Worm (Caenorhabditis elegans) whole organism, L1 larva: ENCODE data around the gene unc-79.

ENCODE experiments used
- aly-2 ChIP-seq: fragments of 150-350 bp; optimal IDR thresholded peaks from 2 replicates; lab custom pipeline; 2014; ENCODE audit warnings: missing biosample characterization, missing genetic modification characterization
- ama-1 ChIP-seq: fragments of 150-350 bp; optimal IDR thresholded peaks from 2 replicates; lab custom pipeline; 2014
- dpl-1 ChIP-seq, 3 experiments: fragments of 150-350 bp in 2 of 3; sonication (generic microtip) in 1 of 3; optimal IDR thresholded peaks; 2 replicates each; lab custom pipeline; 2014 to 2017; ENCODE audit warnings: missing biosample characterization in 3 of 3, missing genetic modification characterization in 3 of 3, missing genetic modification reagents in 3 of 3
- nhr-11 ChIP-seq: fragments of 150-350 bp; optimal IDR thresholded peaks from 2 replicates; lab custom pipeline; 2014; ENCODE audit warnings: missing biosample characterization, missing genetic modification characterization
- nhr-28 ChIP-seq: fragments of 150-350 bp; optimal IDR thresholded peaks from 2 replicates; lab custom pipeline; 2014; ENCODE audit warnings: missing biosample characterization, missing genetic modification characterization
- sptf-1 ChIP-seq: fragments of 150-350 bp; optimal IDR thresholded peaks from 2 replicates; lab custom pipeline; 2014; ENCODE audit warnings: missing biosample characterization, missing genetic modification characterization
- zip-4 ChIP-seq: fragments of 200-800 bp; sonication (Bioruptor generic); optimal IDR thresholded peaks from 2 replicates; lab custom pipeline; 2018; ENCODE audit warnings: mild to moderate bottlenecking, missing genetic modification characterization, moderate library complexity, missing compliant biosample characterization
- ztf-11 ChIP-seq, 2 experiments: sonication (generic microtip); optimal IDR thresholded peaks; 2 replicates each; lab custom pipeline; 2016 to 2017; ENCODE audit warnings: missing genetic modification characterization in 2 of 2, missing biosample characterization in 1 of 2, missing compliant biosample characterization in 1 of 2

DNA sequence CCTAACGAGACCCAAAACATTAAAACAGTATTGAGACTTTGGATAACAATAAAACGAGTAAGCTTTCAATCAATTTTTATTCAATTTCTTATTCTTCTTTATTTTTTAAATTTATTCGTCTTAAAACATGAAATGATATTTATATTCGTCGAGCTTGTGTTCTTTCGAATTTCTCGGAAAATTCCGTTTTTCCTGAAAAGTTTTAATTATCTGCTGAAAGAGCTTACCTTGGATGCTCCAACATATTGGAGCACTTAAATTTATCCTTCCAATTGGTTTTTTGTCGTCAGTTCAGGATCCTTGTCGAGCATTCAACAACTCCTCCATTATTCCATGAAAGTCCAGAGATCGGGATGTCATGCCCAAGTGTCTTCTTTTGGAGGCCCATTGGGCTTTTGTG, 17.0 kb downstream of the unc-79 start:
- TF ChIP-seq sptf-1 (tag; lab: Kevin White, UChicago) (no peak), zip-4 (no peak), nhr-28 (tag; lab: Kevin White, UChicago) (no peak), nhr-11 (no peak), ama-1 (lab: Kevin White, UChicago) (no peak), aly-2 (tag; lab: Kevin White, UChicago) (no peak), dpl-1 (GFP tag; optimal IDR thresholded peaks at IDR 0.05; lab: Kevin White, UChicago) (no peak), ztf-11 (tag; optimal IDR thresholded peaks at IDR 0.05; lab: Kevin White, UChicago) (no peak)
